Worm (Caenorhabditis elegans) whole organism, mixed stage, embryonic: ENCODE data around the gene cept-2.

Source experiments
- M03D4.4 ChIP-seq: sonication (generic microtip); optimal IDR thresholded peaks from 2 replicates; lab custom pipeline; 2017; ENCODE audit warnings: mild to moderate bottlenecking, missing genetic modification characterization, missing compliant biosample characterization
- bed-3 ChIP-seq: fragments of 200-800 bp; sonication (Bioruptor generic); optimal IDR thresholded peaks from 3 replicates; lab custom pipeline; 2018; ENCODE audit warnings: mild to moderate bottlenecking, missing genetic modification characterization, moderate library complexity, missing compliant biosample characterization
- blmp-1 ChIP-seq: fragments of 150-350 bp; optimal IDR thresholded peaks from 2 replicates; lab custom pipeline; 2014; ENCODE audit warnings: missing biosample characterization, missing genetic modification characterization
- ceh-39 ChIP-seq: fragments of 150-350 bp; optimal IDR thresholded peaks from 2 replicates; lab custom pipeline; 2014; ENCODE audit warnings: missing biosample characterization, missing genetic modification characterization
- ceh-43 ChIP-seq: fragments of 200-800 bp; sonication (Bioruptor generic); optimal IDR thresholded peaks from 2 replicates; lab custom pipeline; 2018; ENCODE audit warnings: mild to moderate bottlenecking, missing genetic modification characterization, moderate library complexity, missing compliant biosample characterization
- lin-13 ChIP-seq: fragments of 150-350 bp; optimal IDR thresholded peaks from 2 replicates; lab custom pipeline; 2014; ENCODE audit warnings: missing biosample characterization, missing genetic modification characterization
- lsy-2 ChIP-seq: fragments of 150-350 bp; optimal IDR thresholded peaks from 2 replicates; lab custom pipeline; 2014; ENCODE audit warnings: missing biosample characterization, missing genetic modification characterization
- mab-5 ChIP-seq: fragments of 150-350 bp; optimal IDR thresholded peaks from 2 replicates; lab custom pipeline; 2014; ENCODE audit warnings: missing biosample characterization, missing genetic modification characterization
- nhr-12 ChIP-seq: fragments of 150-350 bp; optimal IDR thresholded peaks from 2 replicates; lab custom pipeline; 2014; ENCODE audit warnings: missing biosample characterization, missing genetic modification characterization
- nhr-237 ChIP-seq: fragments of 150-350 bp; optimal IDR thresholded peaks from 2 replicates; lab custom pipeline; 2014; ENCODE audit warnings: missing biosample characterization, missing genetic modification characterization
- nhr-76 ChIP-seq: sonication (generic microtip); optimal IDR thresholded peaks from 2 replicates; lab custom pipeline; 2017; ENCODE audit warnings: missing biosample characterization, missing genetic modification characterization
- pha-4 ChIP-seq: fragments of 150-350 bp; optimal IDR thresholded peaks from 2 replicates; lab custom pipeline; 2018; ENCODE audit warnings: missing biosample characterization, missing genetic modification reagents, missing genetic modification characterization
- unc-62 ChIP-seq: fragments of 150-350 bp; optimal IDR thresholded peaks from 2 replicates; lab custom pipeline; 2014; ENCODE audit warnings: missing biosample characterization, missing genetic modification reagents, missing genetic modification characterization

- TF ChIP-seq lsy-2 (tag; lab: Kevin White, UChicago) (no peak), blmp-1 (no peak), lin-13 (no peak), nhr-12 (tag; lab: Kevin White, UChicago) (no peak), unc-62 (no peak), pha-4 (tag; lab: Kevin White, UChicago) (no peak), nhr-76 (tag; lab: Kevin White, UChicago) (no peak), mab-5 (tag; lab: Kevin White, UChicago) (no peak), nhr-237 (no peak), ceh-39 (tag; lab: Kevin White, UChicago) (no peak), M03D4.4 (tag; lab: Kevin White, UChicago) (no peak), bed-3 (GFP tag; lab: Kevin White, UChicago) (no peak), ceh-43 (GFP tag; lab: Kevin White, UChicago) (no peak)
These were observed 10.9 kb upstream of the cept-2 start, which contains the start of gene srm-6 for ce11 chrV:14336655-14337054.
